Fruit fly (Drosophila melanogaster) whole organism, embryonic: ENCODE data around the gene wds.

Source experiments
- CG10321 ChIP-seq: fragments of 200-800 bp; sonication (Bioruptor generic); IDR thresholded peaks from 2 replicates; pipeline ENCODE4 v1.3.6; 2022; ENCODE audit warnings: missing biosample characterization, missing genetic modification characterization
- CG10565 ChIP-seq: fragments of 200-800 bp; sonication (Bioruptor generic); optimal IDR thresholded peaks from 3 replicates; lab custom pipeline; 2016; ENCODE audit warnings: missing biosample characterization, mild to moderate bottlenecking, missing genetic modification characterization
- CG11504 ChIP-seq: fragments of 200-800 bp; sonication (Bioruptor generic); optimal IDR thresholded peaks from 3 replicates; lab custom pipeline; 2019; ENCODE audit warnings: missing biosample characterization, mild to moderate bottlenecking, missing genetic modification characterization, moderate library complexity
- CG12155 ChIP-seq: fragments of 200-800 bp; sonication (Bioruptor generic); optimal IDR thresholded peaks from 3 replicates; lab custom pipeline; 2016; ENCODE audit warnings: missing biosample characterization, missing genetic modification characterization
- CG12236 ChIP-seq: fragments of 200-800 bp; sonication (Bioruptor generic); optimal IDR thresholded peaks from 2 replicates; lab custom pipeline; 2016; ENCODE audit warnings: missing biosample characterization, missing genetic modification characterization
- CG12942 ChIP-seq: fragments of 200-800 bp; sonication (Bioruptor generic); optimal IDR thresholded peaks from 3 replicates; lab custom pipeline; 2016; ENCODE audit warnings: missing biosample characterization, missing genetic modification characterization
- CG2199 ChIP-seq: fragments of 200-800 bp; sonication (Bioruptor generic); IDR thresholded peaks from 3 replicates; pipeline ENCODE4 v1.3.6; 2022; ENCODE audit warnings: missing biosample characterization, missing genetic modification characterization
- CG30431 ChIP-seq: fragments of 200-800 bp; sonication (Bioruptor generic); optimal IDR thresholded peaks from 2 replicates; lab custom pipeline; 2017; ENCODE audit warnings: missing biosample characterization, missing genetic modification characterization
- CG34376 ChIP-seq: fragments of 200-800 bp; sonication (Bioruptor generic); optimal IDR thresholded peaks from 2 replicates; lab custom pipeline; 2018; ENCODE audit warnings: missing biosample characterization, mild to moderate bottlenecking, missing genetic modification characterization
- CG4282 ChIP-seq: fragments of 200-800 bp; sonication (Bioruptor generic); optimal IDR thresholded peaks from 2 replicates; lab custom pipeline; 2016; ENCODE audit warnings: missing biosample characterization, missing genetic modification characterization
- CG4360 ChIP-seq: fragments of 200-800 bp; sonication (Bioruptor generic); IDR thresholded peaks from 2 replicates; pipeline ENCODE4 v1.3.6; 2022; ENCODE audit warnings: missing biosample characterization, missing genetic modification characterization
- CG6765 ChIP-seq: fragments of 200-800 bp; sonication (Bioruptor generic); optimal IDR thresholded peaks from 3 replicates; lab custom pipeline; 2017; ENCODE audit warnings: missing biosample characterization, mild to moderate bottlenecking, missing genetic modification characterization
- CG6791 ChIP-seq: fragments of 200-800 bp; sonication (Bioruptor generic); IDR thresholded peaks from 3 replicates; pipeline ENCODE4 v1.3.6; 2022; ENCODE audit warnings: missing biosample characterization, missing genetic modification characterization; ENCODE audit not compliant: partially characterized antibody
- CG6854 ChIP-seq: fragments of 200-800 bp; sonication (Bioruptor generic); optimal IDR thresholded peaks from 3 replicates; lab custom pipeline; 2017; ENCODE audit warnings: missing biosample characterization, mild to moderate bottlenecking, missing genetic modification characterization
- CG8765 ChIP-seq: fragments of 200-800 bp; sonication (Bioruptor generic); IDR thresholded peaks from 2 replicates; pipeline ENCODE4 v1.3.6; 2022; ENCODE audit warnings: missing biosample characterization, missing genetic modification characterization
- CG9817 ChIP-seq: fragments of 200-800 bp; sonication (Bioruptor generic); optimal IDR thresholded peaks from 2 replicates; lab custom pipeline; 2018; ENCODE audit warnings: missing biosample characterization, mild to moderate bottlenecking, missing genetic modification characterization, moderate library complexity
- Ets97D ChIP-seq: fragments of 200-800 bp; sonication (Bioruptor generic); optimal IDR thresholded peaks from 3 replicates; lab custom pipeline; 2016; ENCODE audit warnings: missing biosample characterization, missing genetic modification characterization
- HLHmδ ChIP-seq: fragments of 200-800 bp; sonication (Bioruptor generic); optimal IDR thresholded peaks from 2 replicates; lab custom pipeline; 2018; ENCODE audit warnings: missing biosample characterization, mild to moderate bottlenecking, missing genetic modification characterization, moderate library complexity
- Hr39 ChIP-seq: fragments of >200 bp; optimal IDR thresholded peaks from 2 replicates; lab custom pipeline; 2017
- Hr78 ChIP-seq, 2 experiments: fragments of 200-800 bp in 1 of 2; fragments of >200 bp in 1 of 2; sonication (Bioruptor generic) in 1 of 2; optimal IDR thresholded peaks; 2 replicates each; lab custom pipeline; 2017 to 2019; ENCODE audit warnings: missing biosample characterization in 2 of 2, missing genetic modification characterization in 2 of 2, mild to moderate bottlenecking in 1 of 2, moderate library complexity in 1 of 2
- MBD-R2 ChIP-seq: fragments of 200-800 bp; sonication (Bioruptor generic); IDR thresholded peaks from 2 replicates; pipeline ENCODE4 v1.3.6; 2022; ENCODE audit warnings: missing biosample characterization, missing genetic modification characterization
- Mad ChIP-seq: fragments of 200-800 bp; sonication (Bioruptor generic); optimal IDR thresholded peaks from 2 replicates; lab custom pipeline; 2016; ENCODE audit warnings: missing biosample characterization, missing genetic modification characterization
- NC2β ChIP-seq: fragments of 200-800 bp; sonication (Bioruptor generic); optimal IDR thresholded peaks from 2 replicates; lab custom pipeline; 2016; ENCODE audit warnings: missing biosample characterization, missing genetic modification characterization
- NFAT ChIP-seq: fragments of 200-800 bp; sonication (Bioruptor generic); IDR thresholded peaks from 2 replicates; pipeline ENCODE4 v1.3.6; 2022; ENCODE audit warnings: missing biosample characterization, missing genetic modification characterization
- Oli ChIP-seq: fragments of 200-800 bp; sonication (Bioruptor generic); optimal IDR thresholded peaks from 2 replicates; lab custom pipeline; 2018; ENCODE audit warnings: missing biosample characterization, mild to moderate bottlenecking, missing genetic modification characterization, moderate library complexity
- Pdp1 ChIP-seq, 2 experiments: fragments of 200-800 bp; sonication (Bioruptor generic); optimal IDR thresholded peaks; 3 replicates each; lab custom pipeline; 2016; ENCODE audit warnings: missing biosample characterization in 2 of 2, missing genetic modification characterization in 2 of 2, mild to moderate bottlenecking in 1 of 2, moderate library complexity in 1 of 2
- Six4 ChIP-seq: fragments of 200-800 bp; sonication (Bioruptor generic); optimal IDR thresholded peaks from 2 replicates; lab custom pipeline; 2016; ENCODE audit warnings: missing biosample characterization, missing genetic modification characterization
- Xbp1 ChIP-seq: fragments of 200-800 bp; sonication (Bioruptor generic); optimal IDR thresholded peaks from 3 replicates; lab custom pipeline; 2016; ENCODE audit warnings: missing biosample characterization, mild to moderate bottlenecking, missing genetic modification characterization
- YL-1 ChIP-seq: fragments of 200-800 bp; sonication (Bioruptor generic); optimal IDR thresholded peaks from 3 replicates; lab custom pipeline; 2017; ENCODE audit warnings: missing biosample characterization, mild to moderate bottlenecking, missing genetic modification characterization
- ci ChIP-seq: fragments of 200-800 bp; sonication (Bioruptor generic); IDR thresholded peaks from 3 replicates; pipeline ENCODE4 v1.3.6; 2022; ENCODE audit warnings: missing biosample characterization, missing genetic modification characterization
- corto ChIP-seq: fragments of 200-800 bp; sonication (Bioruptor generic); optimal IDR thresholded peaks from 2 replicates; lab custom pipeline; 2016; ENCODE audit warnings: missing biosample characterization, mild to moderate bottlenecking, missing genetic modification characterization, moderate library complexity
- croc ChIP-seq: fragments of 200-800 bp; sonication (Bioruptor generic); conservative IDR thresholded peaks from 3 replicates; pipeline ENCODE4 v1.3.6; 2022; ENCODE audit warnings: missing biosample characterization, missing genetic modification characterization
- crp ChIP-seq, 2 experiments: fragments of 200-800 bp; sonication (Bioruptor generic); optimal IDR thresholded peaks; 2 replicates in 1 of 2; 3 replicates in 1 of 2; lab custom pipeline; 2017; ENCODE audit warnings: missing biosample characterization in 2 of 2, missing genetic modification characterization in 2 of 2, mild to moderate bottlenecking in 1 of 2, moderate library complexity in 1 of 2
- en ChIP-seq: fragments of 200-800 bp; sonication (Bioruptor generic); optimal IDR thresholded peaks from 2 replicates; lab custom pipeline; 2016; ENCODE audit warnings: missing biosample characterization, missing genetic modification characterization
- fd64A ChIP-seq: fragments of 200-800 bp; sonication (Bioruptor generic); optimal IDR thresholded peaks from 3 replicates; lab custom pipeline; 2018; ENCODE audit warnings: missing biosample characterization, mild to moderate bottlenecking, missing genetic modification characterization
- ftz-f1 ChIP-seq: fragments of 200-800 bp; sonication (Bioruptor generic); optimal IDR thresholded peaks from 2 replicates; lab custom pipeline; 2016; ENCODE audit warnings: missing biosample characterization, missing genetic modification characterization
- grn ChIP-seq: fragments of 200-800 bp; sonication (Bioruptor generic); optimal IDR thresholded peaks from 3 replicates; lab custom pipeline; 2017; ENCODE audit warnings: missing biosample characterization, missing genetic modification characterization
- hkb ChIP-seq, 2 experiments: fragments of 200-800 bp in 1 of 2; fragments of >200 bp in 1 of 2; sonication (Bioruptor generic) in 1 of 2; IDR thresholded peaks in 1 of 2; optimal IDR thresholded peaks in 1 of 2; 2 replicates each; pipeline versions ENCODE4 v1.3.6 to Lab custom; 2017 to 2022; ENCODE audit warnings: missing biosample characterization in 1 of 2, missing genetic modification characterization in 1 of 2
- kah ChIP-seq: fragments of 200-800 bp; sonication (Bioruptor generic); optimal IDR thresholded peaks from 2 replicates; lab custom pipeline; 2018; ENCODE audit warnings: missing biosample characterization, mild to moderate bottlenecking, missing genetic modification characterization
- kni ChIP-seq: fragments of 200-800 bp; sonication (Bioruptor generic); optimal IDR thresholded peaks from 3 replicates; lab custom pipeline; 2017; ENCODE audit warnings: mild to moderate bottlenecking, missing biosample characterization, missing genetic modification reagents, missing genetic modification characterization
- lov ChIP-seq, 2 experiments: fragments of 200-800 bp in 1 of 2; fragments of >200 bp in 1 of 2; sonication (Bioruptor generic) in 1 of 2; IDR thresholded peaks in 1 of 2; optimal IDR thresholded peaks in 1 of 2; 2 replicates in 1 of 2; 3 replicates in 1 of 2; pipeline versions ENCODE4 v1.3.6 to Lab custom; 2017 to 2022; ENCODE audit warnings: missing biosample characterization in 1 of 2, missing genetic modification characterization in 1 of 2
- mam ChIP-seq: fragments of 200-800 bp; sonication (Bioruptor generic); optimal IDR thresholded peaks from 3 replicates; lab custom pipeline; 2016; ENCODE audit warnings: missing biosample characterization, missing genetic modification characterization
- nom ChIP-seq: fragments of 200-800 bp; sonication (Bioruptor generic); optimal IDR thresholded peaks from 2 replicates; lab custom pipeline; 2017; ENCODE audit warnings: missing biosample characterization, missing genetic modification characterization, mild to moderate bottlenecking, moderate library complexity, missing genetic modification reagents
- pzg ChIP-seq: fragments of 200-800 bp; sonication (Bioruptor generic); optimal IDR thresholded peaks from 3 replicates; lab custom pipeline; 2018; ENCODE audit warnings: missing biosample characterization, mild to moderate bottlenecking, missing genetic modification characterization, moderate library complexity
- seq ChIP-seq: fragments of 200-800 bp; sonication (Bioruptor generic); IDR thresholded peaks from 2 replicates; pipeline ENCODE4 v1.3.6; 2022; ENCODE audit warnings: missing biosample characterization, missing genetic modification characterization
- sisA ChIP-seq: fragments of 200-800 bp; sonication (Bioruptor generic); IDR thresholded peaks from 2 replicates; pipeline ENCODE4 v1.3.6; 2022; ENCODE audit warnings: missing biosample characterization, missing genetic modification characterization
- sr ChIP-seq: fragments of 200-800 bp; sonication (Bioruptor generic); IDR thresholded peaks from 3 replicates; pipeline ENCODE4 v1.3.6; 2022; ENCODE audit warnings: missing biosample characterization, missing genetic modification characterization
- unc-4 ChIP-seq: fragments of 200-800 bp; sonication (Bioruptor generic); IDR thresholded peaks from 2 replicates; pipeline ENCODE4 v1.3.6; 2022; ENCODE audit warnings: missing biosample characterization, missing genetic modification characterization; ENCODE audit not compliant: partially characterized antibody
- vvl ChIP-seq: fragments of 200-800 bp; sonication (Bioruptor generic); IDR thresholded peaks from 2 replicates; pipeline ENCODE4 v1.3.6; 2022; ENCODE audit warnings: missing biosample characterization, missing genetic modification characterization
- zen2 ChIP-seq: fragments of 200-800 bp; sonication (Bioruptor generic); IDR thresholded peaks from 3 replicates; pipeline ENCODE4 v1.3.6; 2022; ENCODE audit warnings: missing biosample characterization, missing genetic modification characterization; ENCODE audit not compliant: partially characterized antibody

The wds gene

DNA sequence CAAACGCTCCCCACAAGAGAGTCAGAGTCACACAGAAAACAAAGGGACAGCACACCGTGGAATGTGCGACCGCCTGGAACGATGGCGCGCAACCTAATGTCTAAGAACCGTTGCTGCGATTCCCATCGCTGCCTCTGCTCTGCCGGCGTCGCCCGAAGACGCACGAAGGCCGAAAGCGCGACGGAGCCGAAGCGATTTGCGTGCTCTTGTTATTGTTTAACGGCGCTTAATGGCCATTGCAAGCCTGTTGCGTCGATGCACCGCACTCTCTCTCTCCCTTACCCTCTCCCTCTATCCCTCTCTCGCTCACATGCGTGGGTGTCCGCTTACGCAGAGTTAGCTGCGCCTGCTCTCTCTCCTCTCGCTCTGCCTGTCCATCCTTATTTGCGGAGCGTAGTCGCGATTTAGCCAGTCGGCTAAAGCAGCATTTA, 40.4 kb upstream of the wds start, which contains the start of gene trol (continued):
- TF ChIP-seq CG12236 (GFP tag; lab: Kevin White, UChicago) (no peak), sisA (GFP tag; lab: Robert Waterston, UW) (no peak), CG12155 (no peak), CG10565 (GFP tag; lab: Kevin White, UChicago) (no peak), CG34376 (no peak), Six4 (GFP tag; lab: Kevin White, UChicago) (no peak), Mad (no peak), CG6854 (GFP tag; lab: Kevin White, UChicago) (no peak), ftz-f1 (GFP tag; lab: Kevin White, UChicago) (no peak), NC2β (no peak), ci (GFP tag; lab: Robert Waterston, UW) (peak; percentile 58; the same call in 1 of the 3 replicates), Xbp1 (GFP tag; lab: Kevin White, UChicago) (no peak), nom (GFP tag; lab: Kevin White, UChicago) (peak; percentile 10), Hr78 (GFP tag; optimal IDR thresholded peaks at IDR 0.05; lab: Kevin White, UChicago) (peak in 1 of 2 experiments; percentile 28), lov (optimal IDR thresholded peaks at IDR 0.05; lab: Kevin White, UChicago) (no peak), lov (GFP tag; IDR thresholded peaks at IDR 0.05; lab: Robert Waterston, UW) (0 out of 3 replicates have a peak, but pooled peaks have one; percentile 46), YL-1 (GFP tag; lab: Kevin White, UChicago) (no peak), crp (GFP tag; optimal IDR thresholded peaks at IDR 0.05; lab: Kevin White, UChicago) (no peak), sr (GFP tag; lab: Robert Waterston, UW) (peak; percentile 87), CG9817 (no peak), corto (GFP tag; lab: Kevin White, UChicago) (no peak), HLHmδ (GFP tag; lab: Kevin White, UChicago) (peak; percentile 29), CG6791 (GFP tag; lab: Robert Waterston, UW) (no peak), vvl (GFP tag; lab: Robert Waterston, UW) (peak; percentile 48; the same call in 1 of the 2 replicates), en (GFP tag; lab: Kevin White, UChicago) (no peak), kni (peak; percentile 51), CG10321 (0 out of 2 replicates have a peak, but pooled peaks have one; percentile 11), hkb (optimal IDR thresholded peaks at IDR 0.05; lab: Kevin White, UChicago) (no peak), hkb (GFP tag; IDR thresholded peaks at IDR 0.05; lab: Robert Waterston, UW) (peak; percentile 21; the same call in 1 of the 2 replicates), MBD-R2 (GFP tag; lab: Robert Waterston, UW) (no peak), pzg (no peak), Ets97D (GFP tag; lab: Kevin White, UChicago) (no peak), mam (GFP tag; lab: Kevin White, UChicago) (no peak), croc (no peak), CG6765 (GFP tag; lab: Kevin White, UChicago) (no peak), CG4282 (GFP tag; lab: Kevin White, UChicago) (no peak), CG2199 (GFP tag; lab: Robert Waterston, UW) (no peak), CG11504 (tag; lab: Kevin White, UChicago) (peak; percentile 28), CG4360 (GFP tag; lab: Robert Waterston, UW) (no peak), unc-4 (GFP tag; lab: Robert Waterston, UW) (no peak), CG8765 (GFP tag; lab: Robert Waterston, UW) (no peak), CG12942 (GFP tag; lab: Kevin White, UChicago) (no peak), Hr39 (no peak), Oli (no peak), seq (GFP tag; lab: Robert Waterston, UW) (no peak), fd64A (GFP tag; lab: Kevin White, UChicago) (no peak), Pdp1 (GFP tag; optimal IDR thresholded peaks at IDR 0.05; lab: Kevin White, UChicago) (peak in 1 of 2 experiments; percentile 61), CG30431 (GFP tag; lab: Kevin White, UChicago) (no peak), NFAT (no peak), grn (GFP tag; lab: Kevin White, UChicago) (peak; percentile 19), kah (GFP tag; lab: Kevin White, UChicago) (peak; percentile 27), zen2 (GFP tag; lab: Robert Waterston, UW) (no peak)
